Worm (Caenorhabditis elegans) whole organism, L3 larva: ENCODE results near the gene srbc-59.

ENCODE experiments used
- R02D3.7 ChIP-seq: fragments of 150-350 bp; optimal IDR thresholded peaks from 2 replicates; lab custom pipeline; 2014; ENCODE audit warnings: missing biosample characterization, missing genetic modification characterization
- ZK546.5 ChIP-seq: sonication (generic microtip); optimal IDR thresholded peaks from 2 replicates; lab custom pipeline; 2017; ENCODE audit warnings: missing biosample characterization, missing genetic modification characterization
- aly-2 ChIP-seq: fragments of 150-350 bp; optimal IDR thresholded peaks from 2 replicates; lab custom pipeline; 2014; ENCODE audit warnings: missing biosample characterization, missing genetic modification characterization
- ama-1 ChIP-seq: fragments of 150-350 bp; optimal IDR thresholded peaks from 2 replicates; lab custom pipeline; 2018
- ceh-16 ChIP-seq: sonication (generic microtip); optimal IDR thresholded peaks from 2 replicates; lab custom pipeline; 2017; ENCODE audit warnings: missing biosample characterization, missing genetic modification characterization
- ceh-28 ChIP-seq: fragments of 150-350 bp; optimal IDR thresholded peaks from 2 replicates; lab custom pipeline; 2014; ENCODE audit warnings: missing biosample characterization, missing genetic modification reagents, missing genetic modification characterization
- ceh-9 ChIP-seq: sonication (generic microtip); optimal IDR thresholded peaks from 2 replicates; lab custom pipeline; 2018; ENCODE audit warnings: missing biosample characterization, missing genetic modification characterization
- egl-27 ChIP-seq: sonication (generic microtip); optimal IDR thresholded peaks from 4 replicates; lab custom pipeline; 2017; ENCODE audit warnings: missing biosample characterization, missing genetic modification reagents, missing genetic modification characterization
- egl-5 ChIP-seq: fragments of 150-350 bp; optimal IDR thresholded peaks from 2 replicates; lab custom pipeline; 2017; ENCODE audit warnings: missing biosample characterization, missing genetic modification reagents, missing genetic modification characterization, inconsistent platforms
- elt-3 ChIP-seq, 3 experiments: fragments of 150-350 bp in 1 of 3; sonication (generic microtip) in 2 of 3; optimal IDR thresholded peaks; 2 replicates in 2 of 3; 4 replicates in 1 of 3; lab custom pipeline; 2014 to 2017; ENCODE audit warnings: missing biosample characterization in 3 of 3, missing genetic modification characterization in 3 of 3
- eor-1 ChIP-seq, 2 experiments: fragments of 150-350 bp; optimal IDR thresholded peaks; 2 replicates each; lab custom pipeline; 2014 to 2018; ENCODE audit warnings: missing biosample characterization in 2 of 2, missing genetic modification characterization in 2 of 2
- fkh-10 ChIP-seq: sonication (generic microtip); optimal IDR thresholded peaks from 2 replicates; lab custom pipeline; 2017; ENCODE audit warnings: missing biosample characterization, missing genetic modification reagents, missing genetic modification characterization
- fos-1 ChIP-seq: fragments of 150-350 bp; optimal IDR thresholded peaks from 2 replicates; lab custom pipeline; 2014; ENCODE audit warnings: missing biosample characterization, missing genetic modification characterization
- jun-1 ChIP-seq: fragments of 150-350 bp; optimal IDR thresholded peaks from 2 replicates; lab custom pipeline; 2014; ENCODE audit warnings: missing biosample characterization, missing genetic modification reagents, missing genetic modification characterization
- lin-15B ChIP-seq: fragments of 150-350 bp; optimal IDR thresholded peaks from 2 replicates; lab custom pipeline; 2014; ENCODE audit warnings: missing biosample characterization, missing genetic modification characterization
- lsy-12 ChIP-seq: sonication (generic microtip); optimal IDR thresholded peaks from 2 replicates; lab custom pipeline; 2016; ENCODE audit warnings: mild to moderate bottlenecking, missing genetic modification characterization, missing compliant biosample characterization
- nhr-11 ChIP-seq: fragments of 150-350 bp; optimal IDR thresholded peaks from 2 replicates; lab custom pipeline; 2014; ENCODE audit warnings: missing biosample characterization, missing genetic modification characterization
- nhr-12 ChIP-seq: fragments of 150-350 bp; optimal IDR thresholded peaks from 2 replicates; lab custom pipeline; 2014; ENCODE audit warnings: missing biosample characterization, missing genetic modification characterization
- nhr-23 ChIP-seq: fragments of 150-350 bp; optimal IDR thresholded peaks from 2 replicates; lab custom pipeline; 2014; ENCODE audit warnings: missing biosample characterization, missing genetic modification reagents, missing genetic modification characterization
- nhr-237 ChIP-seq: fragments of 150-350 bp; optimal IDR thresholded peaks from 2 replicates; lab custom pipeline; 2014; ENCODE audit warnings: missing biosample characterization, missing genetic modification characterization
- nhr-25 ChIP-seq: sonication (generic microtip); optimal IDR thresholded peaks from 2 replicates; lab custom pipeline; 2017; ENCODE audit warnings: missing biosample characterization, missing genetic modification characterization
- nhr-67 ChIP-seq: fragments of 150-350 bp; optimal IDR thresholded peaks from 2 replicates; lab custom pipeline; 2014; ENCODE audit warnings: missing biosample characterization, missing genetic modification characterization
- pha-4 ChIP-seq: fragments of 150-350 bp; optimal IDR thresholded peaks from 2 replicates; lab custom pipeline; 2014; ENCODE audit warnings: missing biosample characterization, missing genetic modification reagents, missing genetic modification characterization
- pqm-1 ChIP-seq: fragments of 150-350 bp; optimal IDR thresholded peaks from 2 replicates; lab custom pipeline; 2017; ENCODE audit warnings: missing biosample characterization, missing genetic modification characterization, inconsistent platforms
- sea-2 ChIP-seq: fragments of 150-350 bp; sonication (generic microtip); optimal IDR thresholded peaks from 4 replicates; lab custom pipeline; 2014; ENCODE audit warnings: missing biosample characterization, missing genetic modification reagents, missing genetic modification characterization
- skn-1 ChIP-seq: fragments of 150-350 bp; optimal IDR thresholded peaks from 2 replicates; lab custom pipeline; 2014; ENCODE audit warnings: missing biosample characterization, missing genetic modification characterization
- tbx-2 ChIP-seq: sonication (generic microtip); optimal IDR thresholded peaks from 2 replicates; lab custom pipeline; 2016; ENCODE audit warnings: mild to moderate bottlenecking, missing genetic modification characterization, missing compliant biosample characterization
- unc-39 ChIP-seq: sonication (generic microtip); optimal IDR thresholded peaks from 4 replicates; lab custom pipeline; 2017; ENCODE audit warnings: missing biosample characterization, missing genetic modification characterization
- unc-62 ChIP-seq: fragments of 150-350 bp; sonication (generic microtip); optimal IDR thresholded peaks from 4 replicates; lab custom pipeline; 2014; ENCODE audit warnings: missing biosample characterization, missing genetic modification reagents, missing genetic modification characterization
- zag-1 ChIP-seq: fragments of 150-350 bp; optimal IDR thresholded peaks from 2 replicates; lab custom pipeline; 2014; ENCODE audit warnings: missing biosample characterization, missing genetic modification characterization
- ztf-4 ChIP-seq: fragments of 150-350 bp; optimal IDR thresholded peaks from 2 replicates; lab custom pipeline; 2014; ENCODE audit warnings: missing biosample characterization, missing genetic modification characterization

Gene srbc-59

DNA sequence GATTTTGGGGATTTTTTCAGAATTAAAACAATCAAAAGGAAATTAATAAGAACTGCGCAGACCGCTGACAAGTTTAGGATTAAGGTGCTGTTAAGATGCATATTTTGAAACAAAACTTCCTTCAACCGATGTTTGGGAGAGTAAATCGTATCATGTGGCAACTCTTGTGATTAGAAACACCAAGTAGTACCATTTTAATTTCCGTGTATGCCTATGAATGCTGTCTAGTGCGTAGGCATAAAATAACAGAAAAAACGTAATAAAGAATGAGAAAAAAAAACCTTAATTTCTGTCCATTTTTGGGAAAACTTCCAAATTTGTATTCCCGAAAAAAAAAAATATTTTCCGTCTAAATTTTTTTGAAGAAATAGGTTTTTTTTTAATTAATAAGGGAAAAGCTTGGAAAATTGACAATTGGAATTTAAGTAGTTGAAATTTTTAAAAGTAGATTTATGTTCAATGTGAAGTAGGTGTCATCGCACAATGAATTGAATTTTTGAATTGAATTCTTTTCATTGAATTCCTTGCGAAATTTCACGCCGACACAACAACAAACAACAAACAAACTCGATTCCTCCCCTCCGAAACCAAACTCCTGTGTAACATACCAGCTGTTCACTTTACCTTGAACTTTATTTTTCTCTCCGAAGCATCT lies 25.6 kb upstream of the srbc-59 start, which contains the start of the genes str-262 and srp-1:
Gene str-262, minus strand, starts transcription at position 101 of the 655 bp plus-strand sequence.
Gene srp-1, plus strand, starts transcription at position 605 of the 655 bp plus-strand sequence.
- TF ChIP-seq sea-2 (GFP tag; lab: Kevin White, UChicago) = no peak
- TF ChIP-seq, all 47 proteins: peak for 0

DNA sequence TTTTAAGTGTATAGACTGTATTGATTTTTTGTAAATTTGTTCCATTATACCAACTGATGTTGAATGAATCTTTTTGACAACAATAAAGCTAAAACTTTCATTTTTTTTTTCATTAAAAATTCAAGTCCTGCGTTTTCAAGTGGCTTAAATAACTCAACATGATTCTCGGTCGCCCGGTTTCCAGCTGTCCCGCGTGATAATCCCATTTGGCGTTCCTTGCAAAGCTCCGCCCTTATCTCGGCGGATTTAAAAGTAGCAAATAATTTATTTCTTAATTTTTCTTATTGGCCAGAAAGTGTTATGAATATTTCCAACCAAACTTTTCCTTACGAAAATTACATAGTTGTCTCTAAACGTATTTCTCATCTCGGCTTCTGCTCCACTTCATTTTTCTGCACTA lies 22.3 kb upstream of the srbc-59 start, which contains the start of gene str-20:
Gene str-20, plus strand, starts transcription at position 301 of the 400 bp plus-strand sequence.
- TF ChIP-seq ztf-4 (tag; lab: Kevin White, UChicago) (no peak), aly-2 (tag; lab: Kevin White, UChicago) (no peak), elt-3 (tag; optimal IDR thresholded peaks at IDR 0.05; lab: Kevin White, UChicago) (no peak), skn-1 (tag; lab: Kevin White, UChicago) (no peak), pqm-1 (tag; lab: Kevin White, UChicago) (no peak), fos-1 (no peak), ceh-9 (tag; lab: Kevin White, UChicago) (no peak), lin-15B (no peak), ZK546.5 (no peak)

DNA sequence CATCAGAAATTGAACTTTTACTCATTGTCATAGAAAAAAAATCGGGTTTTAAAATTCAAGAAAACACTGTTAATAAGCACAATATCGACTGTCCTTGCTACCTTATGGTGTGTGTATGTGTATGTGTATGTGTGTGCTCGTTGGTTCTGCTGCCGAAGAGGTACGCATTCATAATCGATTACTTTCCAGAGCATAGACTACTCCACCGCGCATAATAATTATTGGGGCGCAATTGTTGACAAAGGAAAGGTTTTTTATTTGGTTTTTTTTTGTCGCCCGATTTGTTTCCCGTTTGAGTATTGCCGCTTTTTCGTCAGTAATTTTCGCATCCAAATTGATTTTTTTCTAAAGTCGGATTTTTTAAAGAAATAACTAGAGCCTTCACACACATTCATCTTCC lies 17.2 kb upstream of the srbc-59 start, which contains the start of gene C05E4.15:
Gene C05E4.15, minus strand, starts transcription at position 101 of the 400 bp plus-strand sequence.
- TF ChIP-seq R02D3.7 (tag; lab: Kevin White, UChicago) = no peak
- no peak for TF ChIP-seq ZK546.5
- no peak for TF ChIP-seq ceh-16 (tag; lab: Kevin White, UChicago)

DNA sequence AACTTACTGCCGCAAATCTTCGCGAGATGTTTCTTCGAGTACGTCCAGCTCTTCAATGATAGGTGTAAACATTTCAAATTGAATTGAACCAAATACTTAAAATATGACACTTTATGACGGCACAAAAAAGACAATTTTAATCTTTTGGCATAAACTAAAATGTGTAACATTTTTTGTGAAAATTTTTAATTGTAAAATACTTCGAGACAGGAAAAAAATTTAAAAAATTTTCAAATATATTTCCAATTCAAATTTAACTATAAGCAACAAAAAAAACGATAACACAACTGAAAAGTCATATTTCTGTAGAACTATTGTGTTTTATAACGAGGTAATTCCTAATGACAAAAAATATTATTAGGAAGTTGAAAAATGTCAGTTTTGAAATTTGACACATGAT lies 16.6 kb upstream of the srbc-59 start, which contains the start of gene C05E4.12:
Gene C05E4.12, minus strand, starts transcription at position 101 of the 400 bp plus-strand sequence.
- TF ChIP-seq ama-1 (lab: Kevin White, UChicago) (no peak), egl-27 (tag; lab: Kevin White, UChicago) (no peak), lsy-12 (tag; lab: Kevin White, UChicago) (no peak), fos-1 (no peak), nhr-67 (tag; lab: Kevin White, UChicago) (no peak), unc-39 (tag; lab: Kevin White, UChicago) (no peak), nhr-23 (no peak)

DNA sequence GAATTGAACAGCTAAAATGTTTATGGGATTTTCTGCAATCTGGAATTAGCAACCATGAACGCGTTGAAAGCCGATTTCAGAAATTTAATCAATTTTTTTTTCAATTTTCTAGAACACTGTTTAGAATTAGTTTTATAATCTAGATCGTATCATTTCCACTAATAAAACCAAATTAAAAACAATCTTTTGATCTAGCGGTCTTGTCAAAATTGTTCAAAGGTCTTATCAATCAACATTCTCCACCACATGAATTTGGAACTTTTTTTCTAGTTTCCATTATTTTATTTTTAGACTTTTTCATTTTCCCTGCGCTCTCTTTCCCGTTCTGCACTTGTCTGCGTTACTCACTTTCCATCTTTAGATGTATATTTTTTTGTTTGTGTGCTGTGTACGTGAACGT lies 16.1 kb upstream of the srbc-59 start, which contains the start of gene srp-2:
Gene srp-2, plus strand, starts transcription at position 301 of the 400 bp plus-strand sequence.
- TF ChIP-seq lsy-12 (tag; lab: Kevin White, UChicago) (no peak), pqm-1 (tag; lab: Kevin White, UChicago) (no peak), nhr-12 (tag; lab: Kevin White, UChicago) (no peak), fkh-10 (GFP tag; lab: Kevin White, UChicago) (no peak), pha-4 (tag; lab: Kevin White, UChicago) (no peak), ZK546.5 (no peak), ztf-4 (tag; lab: Kevin White, UChicago) (no peak), nhr-25 (tag; lab: Kevin White, UChicago) (no peak), nhr-11 (tag; lab: Kevin White, UChicago) (no peak), lin-15B (no peak), ceh-28 (tag; lab: Kevin White, UChicago) (no peak), jun-1 (tag; lab: Kevin White, UChicago) (no peak), eor-1 (tag; optimal IDR thresholded peaks at IDR 0.05; lab: Kevin White, UChicago) (no peak)

DNA sequence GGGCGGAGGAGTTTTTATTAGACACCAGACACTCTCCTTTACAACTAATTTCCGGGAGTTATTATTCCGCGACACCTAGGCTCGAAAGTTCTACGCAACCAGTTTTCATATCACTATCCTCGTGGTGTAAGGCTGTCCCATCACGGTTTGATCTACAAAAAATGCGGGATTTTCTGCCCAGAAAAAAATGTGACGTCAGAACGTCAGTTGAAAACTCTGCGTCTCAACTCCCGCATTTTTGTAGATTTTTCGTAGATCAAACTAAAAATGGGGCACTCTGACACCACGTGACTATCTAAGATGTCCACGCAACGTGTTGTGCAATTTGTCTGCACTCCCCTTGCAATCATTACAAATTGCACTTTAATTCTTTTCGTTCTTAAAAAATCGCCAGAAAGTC lies 13.7 kb upstream of the srbc-59 start, which contains the start of gene str-238:
Gene str-238, plus strand, starts transcription at position 301 of the 400 bp plus-strand sequence.
- TF ChIP-seq tbx-2 (no peak), fkh-10 (GFP tag; lab: Kevin White, UChicago) (no peak), egl-27 (tag; lab: Kevin White, UChicago) (no peak), unc-39 (tag; lab: Kevin White, UChicago) (no peak), nhr-237 (tag; lab: Kevin White, UChicago) (no peak), zag-1 (no peak), egl-5 (tag; lab: Kevin White, UChicago) (no peak), unc-62 (GFP tag; lab: Kevin White, UChicago) (no peak), ztf-4 (tag; lab: Kevin White, UChicago) (no peak)
- TF ChIP-seq, all 47 proteins: peak for 0
